Worm (Caenorhabditis elegans) whole organism, L4 larva: ENCODE data around the gene F54C9.9.

Source experiments
- F26F4.8 ChIP-seq: fragments of 200-800 bp; sonication (Bioruptor generic); conservative IDR thresholded peaks from 2 replicates; pipeline ENCODE4 v1.3.6; 2022; ENCODE audit warnings: missing genetic modification characterization, missing compliant biosample characterization
- R02D3.7 ChIP-seq: fragments of 150-350 bp; sonication (generic microtip); optimal IDR thresholded peaks from 3 replicates; lab custom pipeline; 2014; ENCODE audit warnings: missing biosample characterization, missing genetic modification characterization
- T20F7.1 ChIP-seq: fragments of 200-800 bp; sonication (Bioruptor generic); optimal IDR thresholded peaks from 2 replicates; lab custom pipeline; 2018; ENCODE audit warnings: mild to moderate bottlenecking, missing genetic modification characterization, missing compliant biosample characterization
- T26A8.4 ChIP-seq: fragments of 200-800 bp; sonication (Bioruptor generic); IDR thresholded peaks from 2 replicates; pipeline ENCODE4 v1.3.6; 2022; ENCODE audit warnings: missing genetic modification characterization, missing compliant biosample characterization
- Y5F2A.4 ChIP-seq: fragments of 200-800 bp; sonication (Bioruptor generic); optimal IDR thresholded peaks from 2 replicates; lab custom pipeline; 2018; ENCODE audit warnings: mild to moderate bottlenecking, missing genetic modification characterization, missing compliant biosample characterization
- attf-4 ChIP-seq: sonication (generic microtip); optimal IDR thresholded peaks from 3 replicates; lab custom pipeline; 2017; ENCODE audit warnings: missing biosample characterization, missing genetic modification characterization
- ceh-44 ChIP-seq: fragments of 200-800 bp; sonication (Bioruptor generic); IDR thresholded peaks from 2 replicates; pipeline ENCODE4 v1.3.6; 2022; ENCODE audit warnings: missing genetic modification reagents, missing genetic modification characterization, missing compliant biosample characterization
- ces-1 ChIP-seq: fragments of 150-350 bp; sonication (generic microtip); optimal IDR thresholded peaks from 4 replicates; lab custom pipeline; 2014; ENCODE audit warnings: missing biosample characterization, missing genetic modification reagents, missing genetic modification characterization
- ctbp-1 ChIP-seq: fragments of 200-800 bp; sonication (Bioruptor generic); IDR thresholded peaks from 2 replicates; pipeline ENCODE4 v1.3.6; 2022; ENCODE audit warnings: missing genetic modification reagents, missing genetic modification characterization, missing compliant biosample characterization
- daf-12 ChIP-seq: fragments of 150-350 bp; optimal IDR thresholded peaks from 2 replicates; lab custom pipeline; 2014; ENCODE audit warnings: missing biosample characterization, missing genetic modification reagents, missing genetic modification characterization
- daf-16 ChIP-seq, 3 experiments: sonication (generic microtip); optimal IDR thresholded peaks; 2 replicates each; lab custom pipeline; 2016 to 2017; ENCODE audit warnings: missing genetic modification characterization in 3 of 3, missing genetic modification reagents in 3 of 3, mild to moderate bottlenecking in 2 of 3, missing compliant biosample characterization in 2 of 3, missing biosample characterization in 1 of 3, moderate library complexity in 1 of 3
- fkh-10 ChIP-seq: fragments of 150-350 bp; optimal IDR thresholded peaks from 2 replicates; lab custom pipeline; 2014; ENCODE audit warnings: missing biosample characterization, missing genetic modification reagents, missing genetic modification characterization
- hif-1 ChIP-seq, 2 experiments: sonication (generic microtip); optimal IDR thresholded peaks; 2 replicates each; lab custom pipeline; 2016 to 2017; ENCODE audit warnings: missing compliant biosample characterization in 2 of 2, missing genetic modification characterization in 2 of 2, missing genetic modification reagents in 2 of 2, missing genotype in 2 of 2, mild to moderate bottlenecking in 1 of 2
- hlh-11 ChIP-seq: fragments of 200-800 bp; sonication (Bioruptor generic); optimal IDR thresholded peaks from 2 replicates; lab custom pipeline; 2018; ENCODE audit warnings: mild to moderate bottlenecking, missing genetic modification characterization, missing compliant biosample characterization
- jun-1 ChIP-seq: fragments of 150-350 bp; optimal IDR thresholded peaks from 2 replicates; lab custom pipeline; 2014; ENCODE audit warnings: missing biosample characterization, missing genetic modification reagents, missing genetic modification characterization
- lin-1 ChIP-seq: fragments of 200-800 bp; sonication (Bioruptor generic); IDR thresholded peaks from 2 replicates; pipeline ENCODE4 v1.3.6; 2022; ENCODE audit warnings: missing genetic modification reagents, missing genetic modification characterization, missing compliant biosample characterization
- lin-13 ChIP-seq: fragments of 150-350 bp; optimal IDR thresholded peaks from 2 replicates; lab custom pipeline; 2014; ENCODE audit warnings: missing biosample characterization, missing genetic modification reagents, missing genetic modification characterization
- lin-39 ChIP-seq: fragments of 150-350 bp; optimal IDR thresholded peaks from 2 replicates; lab custom pipeline; 2014; ENCODE audit warnings: missing biosample characterization, missing genetic modification reagents, missing genetic modification characterization
- mes-2 ChIP-seq: sonication (generic microtip); optimal IDR thresholded peaks from 2 replicates; lab custom pipeline; 2016; ENCODE audit warnings: missing genotype, mild to moderate bottlenecking, missing genetic modification characterization, missing compliant biosample characterization; ENCODE audit not compliant: poor library complexity, severe bottlenecking
- nhr-11 ChIP-seq: fragments of 150-350 bp; optimal IDR thresholded peaks from 2 replicates; lab custom pipeline; 2014; ENCODE audit warnings: missing biosample characterization, missing genetic modification characterization
- nhr-237 ChIP-seq: sonication (generic microtip); optimal IDR thresholded peaks from 2 replicates; lab custom pipeline; 2017; ENCODE audit warnings: missing biosample characterization, missing genetic modification characterization
- nhr-28 ChIP-seq: fragments of 150-350 bp; optimal IDR thresholded peaks from 2 replicates; lab custom pipeline; 2014; ENCODE audit warnings: missing biosample characterization, missing genetic modification characterization
- nhr-48 ChIP-seq: sonication (generic microtip); optimal IDR thresholded peaks from 2 replicates; lab custom pipeline; 2016; ENCODE audit warnings: mild to moderate bottlenecking, missing genetic modification characterization, missing compliant biosample characterization
- nhr-6 ChIP-seq: fragments of 150-350 bp; optimal IDR thresholded peaks from 2 replicates; lab custom pipeline; 2014; ENCODE audit warnings: missing biosample characterization, missing genetic modification characterization
- pha-4 ChIP-seq, 2 experiments: fragments of 150-350 bp in 1 of 2; fragments of 200-800 bp in 1 of 2; sonication (Bioruptor generic) in 1 of 2; IDR thresholded peaks in 1 of 2; optimal IDR thresholded peaks in 1 of 2; 2 replicates each; pipeline versions ENCODE4 v1.3.6 to Lab custom; 2014 to 2022; ENCODE audit warnings: missing genetic modification characterization in 2 of 2, missing genetic modification reagents in 2 of 2, missing biosample characterization in 1 of 2, missing compliant biosample characterization in 1 of 2
- saeg-2 ChIP-seq: fragments of 200-800 bp; sonication (Bioruptor generic); IDR thresholded peaks from 2 replicates; pipeline ENCODE4 v1.3.6; 2022; ENCODE audit warnings: missing genetic modification reagents, missing genetic modification characterization, missing compliant biosample characterization
- sdz-12 ChIP-seq: fragments of 200-800 bp; sonication (Bioruptor generic); optimal IDR thresholded peaks from 2 replicates; lab custom pipeline; 2018; ENCODE audit warnings: mild to moderate bottlenecking, missing genetic modification characterization, missing compliant biosample characterization
- snpc-1.2 ChIP-seq: fragments of 200-800 bp; sonication (Bioruptor generic); IDR thresholded peaks from 2 replicates; pipeline ENCODE4 v1.3.6; 2022; ENCODE audit warnings: missing genetic modification reagents, missing genetic modification characterization, missing compliant biosample characterization
- unc-130 ChIP-seq: sonication (generic microtip); optimal IDR thresholded peaks from 2 replicates; lab custom pipeline; 2016; ENCODE audit warnings: missing genetic modification reagents, missing genetic modification characterization, missing compliant biosample characterization
- unc-62 ChIP-seq, 3 experiments: fragments of 150-350 bp in 1 of 3; sonication (generic microtip); optimal IDR thresholded peaks in 2 of 3; peaks in 1 of 3; 1 replicate in 1 of 3; 2 replicates in 2 of 3; lab custom pipeline; 2014 to 2017; ENCODE audit warnings: missing biosample characterization in 3 of 3, missing genetic modification characterization in 3 of 3, missing genetic modification reagents in 3 of 3, missing genotype in 1 of 3
- vab-7 ChIP-seq: fragments of 200-800 bp; sonication (Bioruptor generic); IDR thresholded peaks from 2 replicates; pipeline ENCODE4 v1.3.6; 2022; ENCODE audit warnings: missing genetic modification reagents, missing genetic modification characterization, missing compliant biosample characterization
- zfp-2 ChIP-seq: sonication (generic microtip); optimal IDR thresholded peaks from 2 replicates; lab custom pipeline; 2016; ENCODE audit warnings: mild to moderate bottlenecking, missing genetic modification characterization, missing compliant biosample characterization
- ztf-11 ChIP-seq: fragments of 150-350 bp; optimal IDR thresholded peaks from 2 replicates; lab custom pipeline; 2014; ENCODE audit warnings: missing biosample characterization, missing genetic modification characterization
- ztf-7 ChIP-seq: fragments of 150-350 bp; optimal IDR thresholded peaks from 2 replicates; lab custom pipeline; 2014; ENCODE audit warnings: missing biosample characterization, missing genetic modification characterization

The F54C9.9 gene

ce11 chrII:8546975-8547374, 30.9 kb upstream of the F54C9.9 start (continued):
- TF ChIP-seq pha-4 (GFP tag; IDR thresholded peaks at IDR 0.05; lab: Robert Waterston, UW) = peak; percentile 95
- TF ChIP-seq pha-4 (tag; optimal IDR thresholded peaks at IDR 0.05; lab: Kevin White, UChicago) = no peak
- TF ChIP-seq F26F4.8 = peak; percentile 91
- TF ChIP-seq T26A8.4 (GFP tag; lab: Robert Waterston, UW) = no peak; the same call in 1 of the 2 replicates
- no peak for TF ChIP-seq ztf-11 (tag; lab: Kevin White, UChicago)
- no peak; the same call in 1 of the 2 replicates for TF ChIP-seq snpc-1.2 (GFP tag; lab: Robert Waterston, UW)
- TF ChIP-seq mes-2 (tag; lab: Kevin White, UChicago) = no peak

ce11 chrII:8551100-8551499, 26.7 kb upstream of the F54C9.9 start:
- TF ChIP-seq fkh-10 (GFP tag; lab: Kevin White, UChicago) = peak; percentile 56
- TF ChIP-seq attf-4 = no peak
- TF ChIP-seq daf-12 (tag; lab: Kevin White, UChicago) = no peak
- TF ChIP-seq unc-130 (GFP tag; lab: Kevin White, UChicago) = no peak
- TF ChIP-seq nhr-237 (tag; lab: Kevin White, UChicago) = no peak
- no peak for TF ChIP-seq ceh-44 (GFP tag; lab: Robert Waterston, UW)
- no peak for TF ChIP-seq daf-16 (GFP tag; optimal IDR thresholded peaks at IDR 0.05; lab: Kevin White, UChicago)
- TF ChIP-seq daf-16 (tag; optimal IDR thresholded peaks at IDR 0.05; lab: Kevin White, UChicago) = no peak
- no peak for TF ChIP-seq lin-13 (GFP tag; lab: Kevin White, UChicago)
- TF ChIP-seq lin-1 (GFP tag; lab: Robert Waterston, UW) = no peak
- no peak for TF ChIP-seq nhr-11 (tag; lab: Kevin White, UChicago)
- TF ChIP-seq ces-1 (GFP tag; lab: Kevin White, UChicago) = peak; percentile 20
- TF ChIP-seq, all 104 proteins: peak for 2

- TF ChIP-seq pha-4 (GFP tag; IDR thresholded peaks at IDR 0.05; lab: Robert Waterston, UW) = no peak
- no peak for TF ChIP-seq pha-4 (tag; optimal IDR thresholded peaks at IDR 0.05; lab: Kevin White, UChicago)
- no peak for TF ChIP-seq unc-130 (GFP tag; lab: Kevin White, UChicago)
- TF ChIP-seq jun-1 = no peak
- TF ChIP-seq ztf-11 (tag; lab: Kevin White, UChicago) = no peak
- TF ChIP-seq R02D3.7 (tag; lab: Kevin White, UChicago) = no peak
- no peak for TF ChIP-seq nhr-6 (tag; lab: Kevin White, UChicago)
- TF ChIP-seq sdz-12 (GFP tag; lab: Kevin White, UChicago) = no peak
- TF ChIP-seq T20F7.1 (GFP tag; lab: Kevin White, UChicago) = no peak
- no peak for TF ChIP-seq nhr-28 (tag; lab: Kevin White, UChicago)
- no peak for TF ChIP-seq hlh-11 (tag; lab: Kevin White, UChicago)
- no peak for TF ChIP-seq hif-1 (tag; optimal IDR thresholded peaks at IDR 0.05; lab: Kevin White, UChicago)
- TF ChIP-seq lin-39 = no peak
- TF ChIP-seq vab-7 (GFP tag; lab: Robert Waterston, UW) = no peak
- TF ChIP-seq nhr-11 (tag; lab: Kevin White, UChicago) = no peak
- TF ChIP-seq Y5F2A.4 (GFP tag; lab: Kevin White, UChicago) = no peak
- no peak for TF ChIP-seq nhr-48 (tag; lab: Kevin White, UChicago)
- TF ChIP-seq zfp-2 (tag; lab: Kevin White, UChicago) = no peak
- no peak for TF ChIP-seq T26A8.4 (GFP tag; lab: Robert Waterston, UW)
- TF ChIP-seq ztf-7 (tag; lab: Kevin White, UChicago) = no peak
These were observed 23.3 kb upstream of the F54C9.9 start for ce11 chrII:8554568-8554967.

- TF ChIP-seq ctbp-1 (GFP tag; lab: Robert Waterston, UW) (no peak), attf-4 (no peak), unc-62 (GFP tag; optimal IDR thresholded peaks at IDR 0.05 in 1 of 2; lab: Kevin White, UChicago) (no peak), unc-62 (tag; optimal IDR thresholded peaks at IDR 0.05; lab: Kevin White, UChicago) (no peak), saeg-2 (no peak), ztf-7 (tag; lab: Kevin White, UChicago) (no peak)
These were observed 21.7 kb upstream of the F54C9.9 start, which contains the start of gene glb-27 for ce11 chrII:8556166-8556565. Gene glb-27, minus strand, starts transcription at chrII:8556266.
